Worm (Caenorhabditis elegans) whole organism, L1 larva: Measurements from ENCODE around the gene ech-3.

ENCODE experiments used
- C04F5.9 ChIP-seq: sonication (generic microtip); optimal IDR thresholded peaks from 2 replicates; lab custom pipeline; 2016; ENCODE audit warnings: missing genetic modification characterization, missing compliant biosample characterization
- C16A3.4 ChIP-seq: fragments of 150-350 bp; optimal IDR thresholded peaks from 2 replicates; lab custom pipeline; 2014; ENCODE audit warnings: missing biosample characterization, missing genetic modification characterization
- C34B4.2 ChIP-seq: sonication (generic microtip); optimal IDR thresholded peaks from 2 replicates; lab custom pipeline; 2017; ENCODE audit warnings: mild to moderate bottlenecking, missing genetic modification characterization, missing compliant biosample characterization
- Y116A8C.19 ChIP-seq: sonication (generic microtip); optimal IDR thresholded peaks from 2 replicates; lab custom pipeline; 2016; ENCODE audit warnings: missing compliant biosample characterization, missing genetic modification characterization, borderline replicate concordance
- aha-1 ChIP-seq: fragments of 150-350 bp; optimal IDR thresholded peaks from 2 replicates; lab custom pipeline; 2014; ENCODE audit warnings: missing biosample characterization, missing genetic modification characterization
- alr-1 ChIP-seq: fragments of 200-800 bp; sonication (Bioruptor generic); optimal IDR thresholded peaks from 2 replicates; lab custom pipeline; 2018; ENCODE audit warnings: borderline replicate concordance, mild to moderate bottlenecking, missing genetic modification characterization, missing compliant biosample characterization
- ceh-63 ChIP-seq: fragments of 200-800 bp; sonication (Bioruptor generic); optimal IDR thresholded peaks from 2 replicates; lab custom pipeline; 2018; ENCODE audit warnings: mild to moderate bottlenecking, missing genetic modification characterization, missing compliant biosample characterization
- ceh-82 ChIP-seq, 3 experiments: fragments of 150-350 bp in 1 of 3; sonication (generic microtip) in 2 of 3; optimal IDR thresholded peaks; 2 replicates each; lab custom pipeline; 2014 to 2017; ENCODE audit warnings: missing biosample characterization in 3 of 3, missing genetic modification characterization in 3 of 3
- ceh-88 ChIP-seq: fragments of 200-800 bp; sonication (Bioruptor generic); IDR thresholded peaks from 2 replicates; pipeline ENCODE4 v1.3.6; 2022; ENCODE audit warnings: missing genetic modification characterization, missing compliant biosample characterization
- ceh-90 ChIP-seq: sonication (generic microtip); optimal IDR thresholded peaks from 2 replicates; lab custom pipeline; 2016; ENCODE audit warnings: missing genetic modification characterization, missing compliant biosample characterization
- dsc-1 ChIP-seq: sonication (generic microtip); optimal IDR thresholded peaks from 2 replicates; lab custom pipeline; 2016; ENCODE audit warnings: mild to moderate bottlenecking, missing genetic modification characterization, missing compliant biosample characterization
- efl-1 ChIP-seq, 4 experiments: fragments of 150-350 bp; optimal IDR thresholded peaks in 3 of 4; peaks in 1 of 4; 1 replicate in 1 of 4; 2 replicates in 3 of 4; lab custom pipeline; 2014; ENCODE audit warnings: missing biosample characterization in 2 of 4, missing genetic modification characterization in 2 of 4, missing genetic modification reagents in 2 of 4
- egl-27 ChIP-seq, 2 experiments: fragments of 150-350 bp in 1 of 2; sonication (generic microtip); optimal IDR thresholded peaks; 3 replicates each; lab custom pipeline; 2017 to 2018; ENCODE audit warnings: missing biosample characterization in 2 of 2, missing genetic modification characterization in 2 of 2, missing genetic modification reagents in 2 of 2
- elt-3 ChIP-seq, 6 experiments: fragments of 150-350 bp in 1 of 6; sonication (generic microtip); optimal IDR thresholded peaks; 2 replicates each; lab custom pipeline; 2017 to 2018; ENCODE audit warnings: missing biosample characterization in 6 of 6, missing genetic modification characterization in 6 of 6, inconsistent platforms in 1 of 6
- fkh-10 ChIP-seq: sonication (generic microtip); optimal IDR thresholded peaks from 2 replicates; lab custom pipeline; 2017; ENCODE audit warnings: missing biosample characterization, missing genetic modification reagents, missing genetic modification characterization
- fkh-4 ChIP-seq: sonication (generic microtip); optimal IDR thresholded peaks from 2 replicates; lab custom pipeline; 2016; ENCODE audit warnings: missing compliant biosample characterization, missing genetic modification characterization, borderline replicate concordance
- fkh-8 ChIP-seq: sonication (generic microtip); optimal IDR thresholded peaks from 2 replicates; lab custom pipeline; 2016; ENCODE audit warnings: mild to moderate bottlenecking, missing genetic modification characterization, missing compliant biosample characterization
- fos-1 ChIP-seq: fragments of 150-350 bp; optimal IDR thresholded peaks from 2 replicates; lab custom pipeline; 2014; ENCODE audit warnings: missing biosample characterization, missing genetic modification characterization
- grh-1 ChIP-seq: fragments of 200-800 bp; sonication (Bioruptor generic); IDR thresholded peaks from 2 replicates; pipeline ENCODE4 v1.3.6; 2022; ENCODE audit warnings: missing genetic modification reagents, missing genetic modification characterization, missing compliant biosample characterization
- hlh-17 ChIP-seq: fragments of 200-800 bp; sonication (Bioruptor generic); optimal IDR thresholded peaks from 2 replicates; lab custom pipeline; 2018; ENCODE audit warnings: missing genetic modification characterization, mild to moderate bottlenecking, missing compliant biosample characterization, moderate library complexity, borderline replicate concordance
- irx-1 ChIP-seq: sonication (generic microtip); optimal IDR thresholded peaks from 2 replicates; lab custom pipeline; 2016; ENCODE audit warnings: missing genetic modification characterization, missing compliant biosample characterization
- isw-1 ChIP-seq: fragments of 200-800 bp; sonication (Bioruptor generic); IDR thresholded peaks from 2 replicates; pipeline ENCODE4 v1.3.6; 2022; ENCODE audit warnings: missing genetic modification characterization, missing compliant biosample characterization
- jun-1 ChIP-seq: fragments of 150-350 bp; optimal IDR thresholded peaks from 2 replicates; lab custom pipeline; 2014; ENCODE audit warnings: missing biosample characterization, missing genetic modification reagents, missing genetic modification characterization
- lin-35 ChIP-seq, 2 experiments: fragments of 150-350 bp; optimal IDR thresholded peaks; 2 replicates each; lab custom pipeline; 2014; ENCODE audit warnings: missing biosample characterization in 2 of 2, missing genetic modification characterization in 2 of 2, missing genetic modification reagents in 2 of 2
- lsy-2 ChIP-seq, 2 experiments: fragments of 150-350 bp; optimal IDR thresholded peaks; 2 replicates each; lab custom pipeline; 2014; ENCODE audit warnings: missing biosample characterization in 2 of 2, missing genetic modification characterization in 2 of 2
- mab-9 ChIP-seq: fragments of 200-800 bp; sonication (Bioruptor generic); IDR thresholded peaks from 2 replicates; pipeline ENCODE4 v1.3.6; 2022; ENCODE audit warnings: missing genetic modification reagents, missing genetic modification characterization, missing compliant biosample characterization
- mdl-1 ChIP-seq, 2 experiments: fragments of 150-350 bp; optimal IDR thresholded peaks; 2 replicates each; lab custom pipeline; 2014 to 2017; ENCODE audit warnings: missing biosample characterization in 2 of 2, missing genetic modification characterization in 2 of 2, inconsistent platforms in 1 of 2
- mef-2 ChIP-seq: fragments of 150-350 bp; optimal IDR thresholded peaks from 2 replicates; lab custom pipeline; 2014; ENCODE audit warnings: missing biosample characterization, missing genetic modification characterization
- mep-1 ChIP-seq: fragments of 150-350 bp; optimal IDR thresholded peaks from 2 replicates; lab custom pipeline; 2014; ENCODE audit warnings: missing biosample characterization, missing genetic modification characterization
- nhr-11 ChIP-seq: fragments of 150-350 bp; optimal IDR thresholded peaks from 2 replicates; lab custom pipeline; 2014; ENCODE audit warnings: missing biosample characterization, missing genetic modification characterization
- nhr-19 ChIP-seq: fragments of 200-800 bp; sonication (Bioruptor generic); conservative IDR thresholded peaks from 2 replicates; pipeline ENCODE4 v1.3.6; 2022; ENCODE audit warnings: missing genetic modification characterization, missing compliant biosample characterization
- nhr-20 ChIP-seq: sonication (generic microtip); optimal IDR thresholded peaks from 2 replicates; lab custom pipeline; 2016; ENCODE audit warnings: mild to moderate bottlenecking, missing genetic modification characterization, missing compliant biosample characterization
- nhr-28 ChIP-seq: fragments of 150-350 bp; optimal IDR thresholded peaks from 2 replicates; lab custom pipeline; 2014; ENCODE audit warnings: missing biosample characterization, missing genetic modification characterization
- nhr-47 ChIP-seq: sonication (generic microtip); optimal IDR thresholded peaks from 2 replicates; lab custom pipeline; 2016; ENCODE audit warnings: mild to moderate bottlenecking, missing genetic modification characterization, moderate library complexity, missing compliant biosample characterization
- nhr-71 ChIP-seq: sonication (generic microtip); optimal IDR thresholded peaks from 2 replicates; lab custom pipeline; 2016; ENCODE audit warnings: mild to moderate bottlenecking, missing genetic modification characterization, moderate library complexity, missing compliant biosample characterization
- nhr-76 ChIP-seq: sonication (generic microtip); optimal IDR thresholded peaks from 2 replicates; lab custom pipeline; 2017; ENCODE audit warnings: missing biosample characterization, missing genetic modification characterization
- nhr-90 ChIP-seq: sonication (generic microtip); optimal IDR thresholded peaks from 2 replicates; lab custom pipeline; 2016; ENCODE audit warnings: mild to moderate bottlenecking, missing genetic modification characterization, missing compliant biosample characterization; ENCODE audit not compliant: poor library complexity
- pqm-1 ChIP-seq: sonication (generic microtip); optimal IDR thresholded peaks from 3 replicates; lab custom pipeline; 2017; ENCODE audit warnings: missing biosample characterization, missing genetic modification characterization
- rnt-1 ChIP-seq: sonication (generic microtip); optimal IDR thresholded peaks from 2 replicates; lab custom pipeline; 2016; ENCODE audit warnings: mild to moderate bottlenecking, missing genetic modification characterization, moderate library complexity, missing compliant biosample characterization
- skn-1 ChIP-seq: fragments of 150-350 bp; optimal IDR thresholded peaks from 2 replicates; lab custom pipeline; 2014; ENCODE audit warnings: missing biosample characterization, missing genetic modification characterization
- snpc-4 ChIP-seq: fragments of 150-350 bp; optimal IDR thresholded peaks from 2 replicates; lab custom pipeline; 2014; ENCODE audit warnings: missing biosample characterization, missing genetic modification characterization
- snu-23 ChIP-seq: sonication (generic microtip); optimal IDR thresholded peaks from 2 replicates; lab custom pipeline; 2016; ENCODE audit warnings: missing genetic modification characterization, missing compliant biosample characterization
- tbx-2 ChIP-seq: sonication (generic microtip); optimal IDR thresholded peaks from 2 replicates; lab custom pipeline; 2016; ENCODE audit warnings: missing genetic modification characterization, missing compliant biosample characterization
- tlp-1 ChIP-seq: fragments of 150-350 bp; optimal IDR thresholded peaks from 2 replicates; lab custom pipeline; 2014; ENCODE audit warnings: missing biosample characterization, missing genetic modification characterization
- unc-130 ChIP-seq: fragments of 150-350 bp; optimal IDR thresholded peaks from 2 replicates; lab custom pipeline; 2017; ENCODE audit warnings: missing biosample characterization, missing genetic modification characterization, inconsistent platforms
- unc-30 ChIP-seq: sonication (generic microtip); optimal IDR thresholded peaks from 2 replicates; lab custom pipeline; 2017; ENCODE audit warnings: missing biosample characterization, missing genetic modification characterization
- unc-86 ChIP-seq: sonication (generic microtip); optimal IDR thresholded peaks from 2 replicates; lab custom pipeline; 2016; ENCODE audit warnings: missing genetic modification characterization, missing compliant biosample characterization
- unc-98 ChIP-seq: fragments of 200-800 bp; sonication (Bioruptor generic); IDR thresholded peaks from 2 replicates; pipeline ENCODE4 v1.3.6; 2022; ENCODE audit warnings: missing genetic modification characterization, missing compliant biosample characterization
- vab-15 ChIP-seq: sonication (generic microtip); optimal IDR thresholded peaks from 2 replicates; lab custom pipeline; 2017; ENCODE audit warnings: missing genotype, mild to moderate bottlenecking, missing genetic modification characterization, missing compliant biosample characterization
- xbp-1 ChIP-seq: sonication (generic microtip); optimal IDR thresholded peaks from 2 replicates; lab custom pipeline; 2016; ENCODE audit warnings: missing genetic modification characterization, missing compliant biosample characterization
- zag-1 ChIP-seq: fragments of 150-350 bp; optimal IDR thresholded peaks from 2 replicates; lab custom pipeline; 2014; ENCODE audit warnings: missing biosample characterization, missing genetic modification characterization
- zip-4 ChIP-seq: fragments of 200-800 bp; sonication (Bioruptor generic); optimal IDR thresholded peaks from 2 replicates; lab custom pipeline; 2018; ENCODE audit warnings: mild to moderate bottlenecking, missing genetic modification characterization, moderate library complexity, missing compliant biosample characterization
- ztf-11 ChIP-seq, 2 experiments: sonication (generic microtip); optimal IDR thresholded peaks; 2 replicates each; lab custom pipeline; 2016 to 2017; ENCODE audit warnings: missing genetic modification characterization in 2 of 2, missing biosample characterization in 1 of 2, missing compliant biosample characterization in 1 of 2

ech-3 gene

DNA sequence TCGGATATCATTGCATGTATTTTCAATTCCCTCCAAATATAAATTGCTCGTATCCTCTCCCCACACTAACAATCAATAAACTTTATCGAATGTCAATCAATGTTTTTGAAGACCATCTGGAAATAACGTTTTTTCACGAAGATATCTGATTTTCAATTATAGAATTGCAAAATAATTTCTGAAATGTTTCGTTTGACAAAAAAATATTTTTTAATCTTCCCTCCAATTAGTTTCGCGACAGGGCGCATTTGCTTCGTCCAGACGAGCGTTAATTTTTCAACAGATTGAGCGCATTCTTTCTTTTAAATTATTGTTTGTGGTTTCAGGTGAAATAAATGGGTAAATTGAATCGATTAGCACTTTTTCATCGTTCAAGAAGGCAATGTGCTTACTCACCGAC is 9.1 kb downstream of the ech-3 start, which contains the start of gene vars-1 (continued):
- no peak for TF ChIP-seq zip-4 (GFP tag; lab: Kevin White, UChicago)
- no peak for TF ChIP-seq ztf-11 (tag; optimal IDR thresholded peaks at IDR 0.05; lab: Kevin White, UChicago)
- no peak for TF ChIP-seq fkh-4 (tag; lab: Kevin White, UChicago)
- no peak for TF ChIP-seq zag-1
- TF ChIP-seq elt-3 (tag; optimal IDR thresholded peaks at IDR 0.05; lab: Kevin White, UChicago) = no peak
- TF ChIP-seq nhr-47 (tag; lab: Kevin White, UChicago) = peak; percentile 70
- TF ChIP-seq efl-1 (optimal IDR thresholded peaks at IDR 0.05; lab: Kevin White, UChicago) = peak; percentile 97 to 99
- peak; percentile 97 to 100 for TF ChIP-seq efl-1 (GFP tag; optimal IDR thresholded peaks at IDR 0.05 in 1 of 2; lab: Kevin White, UChicago)
- TF ChIP-seq nhr-28 (tag; lab: Kevin White, UChicago) = no peak
- TF ChIP-seq C04F5.9 (tag; lab: Kevin White, UChicago) = no peak
- no peak for TF ChIP-seq nhr-76
- no peak for TF ChIP-seq hlh-17 (GFP tag; lab: Kevin White, UChicago)
- TF ChIP-seq unc-130 (tag; lab: Kevin White, UChicago) = peak; percentile 63
- TF ChIP-seq C34B4.2 (tag; lab: Kevin White, UChicago) = no peak
- peak; percentile 61 for TF ChIP-seq nhr-90
- no peak for TF ChIP-seq jun-1 (tag; lab: Kevin White, UChicago)
- TF ChIP-seq fkh-8 (tag; lab: Kevin White, UChicago) = no peak
- no peak for TF ChIP-seq grh-1
- TF ChIP-seq irx-1 (tag; lab: Kevin White, UChicago) = peak; percentile 48
- TF ChIP-seq fos-1 = peak; percentile 18
- no peak for TF ChIP-seq vab-15 (tag; lab: Kevin White, UChicago)
- TF ChIP-seq fkh-10 = no peak
- peak; percentile 58 for TF ChIP-seq xbp-1 (tag; lab: Kevin White, UChicago)
- no peak for TF ChIP-seq unc-30
- peak; percentile 74 to 84 for TF ChIP-seq lsy-2 (tag; optimal IDR thresholded peaks at IDR 0.05; lab: Kevin White, UChicago)
- TF ChIP-seq unc-98 (GFP tag; lab: Robert Waterston, UW) = no peak
- TF ChIP-seq ceh-88 (GFP tag; lab: Robert Waterston, UW) = no peak
- TF ChIP-seq egl-27 (tag; optimal IDR thresholded peaks at IDR 0.05; lab: Kevin White, UChicago) = no peak
- no peak for TF ChIP-seq nhr-11 (tag; lab: Kevin White, UChicago)
- TF ChIP-seq mef-2 (tag; lab: Kevin White, UChicago) = no peak
- TF ChIP-seq snu-23 (GFP tag; lab: Kevin White, UChicago) = peak; percentile 75
- TF ChIP-seq nhr-19 (GFP tag; lab: Robert Waterston, UW) = peak; percentile 63
- TF ChIP-seq aha-1 (tag; lab: Kevin White, UChicago) = no peak
- TF ChIP-seq Y116A8C.19 (tag; lab: Kevin White, UChicago) = no peak
- TF ChIP-seq mab-9 (GFP tag; lab: Robert Waterston, UW) = no peak
- TF ChIP-seq nhr-71 (tag; lab: Kevin White, UChicago) = peak; percentile 74
- peak; percentile 66 for TF ChIP-seq tbx-2
- no peak for TF ChIP-seq ceh-63 (GFP tag; lab: Kevin White, UChicago)
- peak; percentile 96 to 98 for TF ChIP-seq lin-35 (GFP tag; optimal IDR thresholded peaks at IDR 0.05; lab: Kevin White, UChicago)
- TF ChIP-seq alr-1 (tag; lab: Kevin White, UChicago) = no peak
- TF ChIP-seq isw-1 (GFP tag; lab: Robert Waterston, UW) = peak; percentile 23; the same call in 1 of the 2 replicates
- peak; percentile 70 for TF ChIP-seq rnt-1 (tag; lab: Kevin White, UChicago)
- peak; percentile 57 for TF ChIP-seq skn-1
- TF ChIP-seq unc-86 = peak; percentile 39
- no peak for TF ChIP-seq pqm-1 (tag; lab: Kevin White, UChicago)
- TF ChIP-seq ceh-90 (tag; lab: Kevin White, UChicago) = no peak
- peak; percentile 71 for TF ChIP-seq nhr-20 (tag; lab: Kevin White, UChicago)
- TF ChIP-seq mep-1 (tag; lab: Kevin White, UChicago) = no peak
- TF ChIP-seq mdl-1 (tag; optimal IDR thresholded peaks at IDR 0.05; lab: Kevin White, UChicago) = peak in 1 of 2 experiments; percentile 7
- no peak for TF ChIP-seq snpc-4
- TF ChIP-seq dsc-1 = peak; percentile 51
- TF ChIP-seq tlp-1 = no peak
- peak in 2 of 3 experiments; percentile 47 to 69 for TF ChIP-seq ceh-82 (tag; optimal IDR thresholded peaks at IDR 0.05; lab: Kevin White, UChicago)
- peak; percentile 67 for TF ChIP-seq C16A3.4 (tag; lab: Kevin White, UChicago)
